Worm (Caenorhabditis elegans): ENCODE measurements around the gene F11G11.15.
A peak's percentile ranks its signal among the peaks of the same experiment; 100 is the strongest.

- TF ChIP-seq nhr-76 (tag; optimal IDR thresholded peaks at IDR 0.05) = no peak
- TF ChIP-seq ceh-28 (tag; optimal IDR thresholded peaks at IDR 0.05) = no peak
- no peak for TF ChIP-seq aly-2 (tag; optimal IDR thresholded peaks at IDR 0.05)
- TF ChIP-seq dpl-1 (GFP tag; optimal IDR thresholded peaks at IDR 0.05) = peak; percentile 13
- no peak for TF ChIP-seq lin-15B (tag; optimal IDR thresholded peaks at IDR 0.05)
These were observed 19.2 kb upstream of the F11G11.15 start for ce11 chrII:4855489-4855888.

Measured in whole organism, L4 larva.